Worm (Caenorhabditis elegans) whole organism, dauer: Measurements from ENCODE around the gene T28C12.6.

Experiments used
- unc-62 ChIP-seq: sonication (generic microtip); optimal IDR thresholded peaks from 2 replicates; lab custom pipeline; 2017; ENCODE audit warnings: missing biosample characterization, missing genetic modification reagents, missing genetic modification characterization

Gene T28C12.6

ce11 chrV:6346906-6347305 is 11.0 kb upstream of the T28C12.6 start:
- TF ChIP-seq unc-62 (GFP tag; lab: Kevin White, UChicago), result no peak

ce11 chrV:6346043-6346618 is 10.2 kb upstream of the T28C12.6 start:
- no peak for TF ChIP-seq unc-62 (GFP tag; lab: Kevin White, UChicago)

ce11 chrV:6344531-6345171 is 8.7 kb upstream of the T28C12.6 start:
- TF ChIP-seq unc-62 (GFP tag; lab: Kevin White, UChicago), result no peak

- TF ChIP-seq unc-62 (GFP tag; lab: Kevin White, UChicago), result no peak
Measured at ce11 chrV:6342502-6342901, 6.6 kb upstream of the T28C12.6 start.

ce11 chrV:6341078-6341638 is 5.2 kb upstream of the T28C12.6 start:
- TF ChIP-seq unc-62 (GFP tag; lab: Kevin White, UChicago), result no peak

- TF ChIP-seq unc-62 (GFP tag; lab: Kevin White, UChicago), result no peak
Measured at ce11 chrV:6335226-6335625, 693 bp downstream of the T28C12.6 start.

- TF ChIP-seq unc-62 (GFP tag; lab: Kevin White, UChicago), result no peak
Measured at ce11 chrV:6331607-6332006, 4.3 kb downstream of the T28C12.6 start, which contains the start of gene T28C12.1. T28C12.1 (plus strand) TSS chrV:6331907.

- TF ChIP-seq unc-62 (GFP tag; lab: Kevin White, UChicago), result no peak
Measured at ce11 chrV:6328897-6329296, 7.0 kb downstream of the T28C12.6 start, which contains the start of gene T28C12.2. T28C12.2 (plus strand) TSS chrV:6329197.

- TF ChIP-seq unc-62 (GFP tag; lab: Kevin White, UChicago), result no peak
Measured at ce11 chrV:6326980-6327379, 8.9 kb downstream of the T28C12.6 start, which contains the start of gene fbxa-202. fbxa-202 (plus strand) TSS chrV:6327280.

- TF ChIP-seq unc-62 (GFP tag; lab: Kevin White, UChicago), result no peak
Measured at ce11 chrV:6326394-6326793, 9.5 kb downstream of the T28C12.6 start.

- TF ChIP-seq unc-62 (GFP tag; lab: Kevin White, UChicago), result no peak
Measured at ce11 chrV:6323602-6324001, 12.3 kb downstream of the T28C12.6 start.

ce11 chrV:6322749-6323367 is 13.1 kb downstream of the T28C12.6 start:
- TF ChIP-seq unc-62 (GFP tag; lab: Kevin White, UChicago), result no peak

ce11 chrV:6321733-6322198 is 14.2 kb downstream of the T28C12.6 start, which contains the start of gene T28C12.15:
T28C12.15 (minus strand) TSS chrV:6321783.
- no peak for TF ChIP-seq unc-62 (GFP tag; lab: Kevin White, UChicago)

- TF ChIP-seq unc-62 (GFP tag; lab: Kevin White, UChicago), result no peak
Measured at ce11 chrV:6321280-6321679, 14.6 kb downstream of the T28C12.6 start.

- no peak for TF ChIP-seq unc-62 (GFP tag; lab: Kevin White, UChicago)
Measured at ce11 chrV:6319358-6319757, 16.6 kb downstream of the T28C12.6 start.

ce11 chrV:6317928-6318327 is 18.0 kb downstream of the T28C12.6 start:
- TF ChIP-seq unc-62 (GFP tag; lab: Kevin White, UChicago), result no peak
